Worm (Caenorhabditis elegans): Measurements from ENCODE around the gene ugt-45.

DNA sequence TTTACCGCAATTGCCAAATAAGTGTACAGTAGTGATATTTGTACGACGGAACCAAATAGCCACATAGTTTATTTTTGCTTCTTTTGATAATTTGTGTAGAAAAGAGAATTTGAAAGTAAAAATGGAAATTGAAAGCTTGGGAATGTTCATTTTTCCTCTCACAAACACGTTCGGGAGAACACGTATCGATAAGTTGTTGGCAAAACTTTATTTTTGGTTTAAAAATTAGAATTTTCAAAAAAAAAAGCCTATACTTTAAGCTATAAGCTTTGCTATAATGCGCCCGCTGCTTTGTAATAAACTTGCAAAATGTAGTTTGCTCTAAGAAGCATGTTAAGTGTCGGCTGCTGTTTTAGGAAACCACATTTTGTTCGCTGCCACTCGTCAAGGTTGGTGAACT lies 4.5 kb upstream of the ugt-45 start, which contains the start of gene Y37E11AR.7:
- TF ChIP-seq sea-1 (GFP tag; conservative IDR thresholded peaks at IDR 0.05) = no peak
- TF ChIP-seq ama-1 (optimal IDR thresholded peaks at IDR 0.05) = no peak
- TF ChIP-seq hnd-1 (tag; optimal IDR thresholded peaks at IDR 0.05) = no peak
- TF ChIP-seq flt-1 (GFP tag; IDR thresholded peaks at IDR 0.05) = no peak
- TF ChIP-seq hmbx-1 (tag; optimal IDR thresholded peaks at IDR 0.05) = no peak
- TF ChIP-seq F13C5.2 (tag; optimal IDR thresholded peaks at IDR 0.05) = no peak
- no peak for TF ChIP-seq pes-1 (GFP tag; IDR thresholded peaks at IDR 0.05)
- no peak for TF ChIP-seq ets-7 (tag; optimal IDR thresholded peaks at IDR 0.05)
- no peak for TF ChIP-seq aly-1 (tag; optimal IDR thresholded peaks at IDR 0.05)
- TF ChIP-seq ceh-13 (GFP tag; optimal IDR thresholded peaks at IDR 0.05) = no peak
- TF ChIP-seq tra-4 (tag; optimal IDR thresholded peaks at IDR 0.05) = no peak
